Worm (Caenorhabditis elegans): ENCODE measurements around the gene bed-3.

DNA sequence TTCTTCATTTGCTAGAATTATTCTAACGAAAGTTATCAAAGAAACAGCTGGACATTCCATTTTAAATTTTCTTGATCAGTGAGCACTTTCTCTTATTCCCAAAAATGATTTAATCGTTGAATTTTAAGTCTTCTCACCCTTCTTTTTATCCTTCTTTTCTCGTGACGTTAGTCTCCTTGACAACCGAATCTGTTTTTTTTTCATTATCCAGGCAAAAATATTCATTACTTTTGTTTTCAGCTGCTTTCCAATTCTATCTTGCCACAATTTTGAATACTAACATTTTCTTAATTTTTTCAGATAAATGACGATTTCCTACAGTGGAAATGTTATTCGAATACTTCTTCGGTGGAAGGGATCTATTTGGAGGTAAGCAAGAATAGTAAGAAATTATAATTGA lies 12.7 kb upstream of the bed-3 start, which contains the start of gene best-13:
- no peak for TF ChIP-seq T22C8.4 (GFP tag; IDR thresholded peaks at IDR 0.05)
- no peak for TF ChIP-seq ztf-23 (GFP tag; IDR thresholded peaks at IDR 0.05)
- TF ChIP-seq ref-1 (GFP tag; conservative IDR thresholded peaks at IDR 0.05), result no peak
- TF ChIP-seq flt-1 (GFP tag; IDR thresholded peaks at IDR 0.05), result no peak

Data from whole organism, midembryonic.